Worm (Caenorhabditis elegans): ENCODE results near the gene F20C5.7.
A peak's percentile ranks its signal among the peaks of the same experiment; 100 is the strongest.

The F20C5.7 gene

ce11 chrIV:8761896-8762295 is 16.4 kb upstream of the F20C5.7 start, which contains the start of the genes F20C5.11 and klp-11:
TSS of gene F20C5.11 (minus strand) at chrIV:8761996.
TSS of gene klp-11 (minus strand) at chrIV:8762066.
- no peak for TF ChIP-seq tbx-37 (GFP tag; conservative IDR thresholded peaks at IDR 0.05)
- TF ChIP-seq ceh-13 (GFP tag; optimal IDR thresholded peaks at IDR 0.05) = no peak
- TF ChIP-seq hmbx-1 (tag; optimal IDR thresholded peaks at IDR 0.05) = no peak
- TF ChIP-seq sea-1 (GFP tag; conservative IDR thresholded peaks at IDR 0.05) = no peak
- TF ChIP-seq hnd-1 (tag; optimal IDR thresholded peaks at IDR 0.05) = no peak
- no peak for TF ChIP-seq tra-4 (tag; optimal IDR thresholded peaks at IDR 0.05)
- no peak for TF ChIP-seq tbx-11 (GFP tag; IDR thresholded peaks at IDR 0.05)
- TF ChIP-seq ets-7 (tag; optimal IDR thresholded peaks at IDR 0.05) = no peak
- no peak for TF ChIP-seq scrt-1 (GFP tag; IDR thresholded peaks at IDR 0.05)
- TF ChIP-seq ama-1 (optimal IDR thresholded peaks at IDR 0.05) = no peak

- TF ChIP-seq tbx-37 (GFP tag; conservative IDR thresholded peaks at IDR 0.05) = no peak
- no peak for TF ChIP-seq aly-1 (tag; optimal IDR thresholded peaks at IDR 0.05)
- TF ChIP-seq pes-1 (GFP tag; IDR thresholded peaks at IDR 0.05) = no peak
- no peak for TF ChIP-seq flt-1 (GFP tag; IDR thresholded peaks at IDR 0.05)
- TF ChIP-seq ceh-13 (GFP tag; optimal IDR thresholded peaks at IDR 0.05) = no peak
- no peak for TF ChIP-seq tra-4 (tag; optimal IDR thresholded peaks at IDR 0.05)
- no peak for TF ChIP-seq hmg-4 (GFP tag; optimal IDR thresholded peaks at IDR 0.05)
- no peak for TF ChIP-seq hnd-1 (tag; optimal IDR thresholded peaks at IDR 0.05)
- no peak for TF ChIP-seq F13C5.2 (tag; optimal IDR thresholded peaks at IDR 0.05)
- no peak for TF ChIP-seq hmbx-1 (tag; optimal IDR thresholded peaks at IDR 0.05)
- no peak for TF ChIP-seq tbx-11 (GFP tag; IDR thresholded peaks at IDR 0.05)
- no peak for TF ChIP-seq scrt-1 (GFP tag; IDR thresholded peaks at IDR 0.05)
- no peak for TF ChIP-seq B0310.2 (tag; optimal IDR thresholded peaks at IDR 0.05)
- TF ChIP-seq sea-1 (GFP tag; conservative IDR thresholded peaks at IDR 0.05) = no peak
These were observed 13.1 kb upstream of the F20C5.7 start for ce11 chrIV:8758620-8759019.

- TF ChIP-seq ceh-36 (tag; optimal IDR thresholded peaks at IDR 0.05) = no peak
- TF ChIP-seq ceh-13 (GFP tag; optimal IDR thresholded peaks at IDR 0.05) = no peak
- no peak for TF ChIP-seq hmbx-1 (tag; optimal IDR thresholded peaks at IDR 0.05)
These were observed 12.2 kb upstream of the F20C5.7 start for ce11 chrIV:8757729-8758128.

ce11 chrIV:8754727-8755126 is 9.2 kb upstream of the F20C5.7 start, which contains the start of gene elli-1:
TSS of gene elli-1 (minus strand) at chrIV:8754827.
- TF ChIP-seq aly-1 (tag; optimal IDR thresholded peaks at IDR 0.05) = no peak
- TF ChIP-seq ceh-13 (GFP tag; optimal IDR thresholded peaks at IDR 0.05) = no peak
- TF ChIP-seq tbx-11 (GFP tag; IDR thresholded peaks at IDR 0.05) = no peak
- no peak for TF ChIP-seq pes-1 (GFP tag; IDR thresholded peaks at IDR 0.05)
- TF ChIP-seq ama-1 (optimal IDR thresholded peaks at IDR 0.05) = no peak
- TF ChIP-seq B0310.2 (tag; optimal IDR thresholded peaks at IDR 0.05) = no peak
- TF ChIP-seq flt-1 (GFP tag; IDR thresholded peaks at IDR 0.05) = no peak
- TF ChIP-seq sea-1 (GFP tag; conservative IDR thresholded peaks at IDR 0.05) = no peak
- TF ChIP-seq hmg-4 (GFP tag; optimal IDR thresholded peaks at IDR 0.05) = no peak
- no peak for TF ChIP-seq hnd-1 (tag; optimal IDR thresholded peaks at IDR 0.05)
- TF ChIP-seq ets-7 (tag; optimal IDR thresholded peaks at IDR 0.05) = no peak
- no peak for TF ChIP-seq scrt-1 (GFP tag; IDR thresholded peaks at IDR 0.05)

ce11 chrIV:8754146-8754545 is 8.7 kb upstream of the F20C5.7 start:
- TF ChIP-seq ama-1 (optimal IDR thresholded peaks at IDR 0.05) = no peak
- TF ChIP-seq hmbx-1 (tag; optimal IDR thresholded peaks at IDR 0.05) = no peak
- TF ChIP-seq flt-1 (GFP tag; IDR thresholded peaks at IDR 0.05) = no peak
- no peak for TF ChIP-seq tbx-11 (GFP tag; IDR thresholded peaks at IDR 0.05)
- no peak for TF ChIP-seq pes-1 (GFP tag; IDR thresholded peaks at IDR 0.05)
- TF ChIP-seq hmg-4 (GFP tag; optimal IDR thresholded peaks at IDR 0.05) = no peak
- TF ChIP-seq scrt-1 (GFP tag; IDR thresholded peaks at IDR 0.05) = no peak
- TF ChIP-seq ets-7 (tag; optimal IDR thresholded peaks at IDR 0.05) = no peak
- TF ChIP-seq F13C5.2 (tag; optimal IDR thresholded peaks at IDR 0.05) = no peak
- TF ChIP-seq ceh-13 (GFP tag; optimal IDR thresholded peaks at IDR 0.05) = no peak

- no peak for TF ChIP-seq flt-1 (GFP tag; IDR thresholded peaks at IDR 0.05)
- no peak for TF ChIP-seq hnd-1 (tag; optimal IDR thresholded peaks at IDR 0.05)
- no peak for TF ChIP-seq sea-1 (GFP tag; conservative IDR thresholded peaks at IDR 0.05)
- TF ChIP-seq tbx-11 (GFP tag; IDR thresholded peaks at IDR 0.05) = no peak
- TF ChIP-seq aly-1 (tag; optimal IDR thresholded peaks at IDR 0.05) = no peak
- no peak for TF ChIP-seq pes-1 (GFP tag; IDR thresholded peaks at IDR 0.05)
- no peak for TF ChIP-seq ama-1 (optimal IDR thresholded peaks at IDR 0.05)
- TF ChIP-seq B0310.2 (tag; optimal IDR thresholded peaks at IDR 0.05) = no peak
- TF ChIP-seq hmg-4 (GFP tag; optimal IDR thresholded peaks at IDR 0.05) = no peak
These were observed 7.0 kb upstream of the F20C5.7 start for ce11 chrIV:8752492-8752891.

- TF ChIP-seq sea-1 (GFP tag; conservative IDR thresholded peaks at IDR 0.05) (no peak), tbx-37 (GFP tag; conservative IDR thresholded peaks at IDR 0.05) (no peak), tbx-11 (GFP tag; IDR thresholded peaks at IDR 0.05) (no peak), ceh-36 (tag; optimal IDR thresholded peaks at IDR 0.05) (no peak), hmg-4 (GFP tag; optimal IDR thresholded peaks at IDR 0.05) (no peak), ama-1 (optimal IDR thresholded peaks at IDR 0.05) (no peak), ets-7 (tag; optimal IDR thresholded peaks at IDR 0.05) (no peak), ceh-13 (GFP tag; optimal IDR thresholded peaks at IDR 0.05) (no peak), F13C5.2 (tag; optimal IDR thresholded peaks at IDR 0.05) (no peak), hmbx-1 (tag; optimal IDR thresholded peaks at IDR 0.05) (no peak), hnd-1 (tag; optimal IDR thresholded peaks at IDR 0.05) (no peak), scrt-1 (GFP tag; IDR thresholded peaks at IDR 0.05) (no peak), flt-1 (GFP tag; IDR thresholded peaks at IDR 0.05) (no peak), B0310.2 (tag; optimal IDR thresholded peaks at IDR 0.05) (no peak)
These were observed 3.5 kb upstream of the F20C5.7 start for ce11 chrIV:8748967-8749366.

- peak; percentile 43 for TF ChIP-seq F13C5.2 (tag; optimal IDR thresholded peaks at IDR 0.05)
- no peak for TF ChIP-seq ceh-13 (GFP tag; optimal IDR thresholded peaks at IDR 0.05)
- no peak for TF ChIP-seq ets-7 (tag; optimal IDR thresholded peaks at IDR 0.05)
These were observed 1.7 kb downstream of the F20C5.7 start, which contains the start of gene F21D5.7 for ce11 chrIV:8743654-8744332. TSS of gene F21D5.7 (minus strand) at chrIV:8743704.

Data from whole organism, early embryonic.